Worm (Caenorhabditis elegans): ENCODE data around the gene F17C11.12.

F17C11.12 gene

ce11 chrV:10965501-10965900 is 28.8 kb upstream of the F17C11.12 start, which contains the start of the genes ctf-4 and eef-1G:
Gene ctf-4, minus strand, starts transcription at chrV:10965539.
Gene eef-1G, plus strand, starts transcription at chrV:10965719.
- TF ChIP-seq ceh-32 (tag; optimal IDR thresholded peaks at IDR 0.05; ENCODE audit: poor library complexity), result peak; percentile 56
- peak; percentile 86 for TF ChIP-seq lin-29 (GFP tag; IDR thresholded peaks at IDR 0.05)
- TF ChIP-seq R02D3.7 (tag; optimal IDR thresholded peaks at IDR 0.05), result no peak
- no peak for TF ChIP-seq ztf-11 (tag; optimal IDR thresholded peaks at IDR 0.05)
- TF ChIP-seq fos-1 (tag; optimal IDR thresholded peaks at IDR 0.05), result peak; percentile 40
- peak; percentile 85; the same call in 1 of the 2 replicates for TF ChIP-seq tra-1 (GFP tag; IDR thresholded peaks at IDR 0.05)
- peak; percentile 96 for TF ChIP-seq nhr-102 (tag; optimal IDR thresholded peaks at IDR 0.05)
- TF ChIP-seq daf-8 (GFP tag; IDR thresholded peaks at IDR 0.05), result no peak
- peak; percentile 87 for TF ChIP-seq fkh-10 (GFP tag; optimal IDR thresholded peaks at IDR 0.05)
- no peak for TF ChIP-seq ztf-7 (tag; optimal IDR thresholded peaks at IDR 0.05)
- peak; percentile 88 for TF ChIP-seq spr-1 (tag; optimal IDR thresholded peaks at IDR 0.05)
- TF ChIP-seq D1046.2 (GFP tag; IDR thresholded peaks at IDR 0.05), result no peak
- no peak for TF ChIP-seq skn-1 (tag; optimal IDR thresholded peaks at IDR 0.05)
- peak; percentile 6 for TF ChIP-seq lir-3 (tag; optimal IDR thresholded peaks at IDR 0.05)
- peak; percentile 64 to 89 for TF ChIP-seq daf-16 (GFP tag; optimal IDR thresholded peaks at IDR 0.05)
- TF ChIP-seq daf-16 (tag; optimal IDR thresholded peaks at IDR 0.05), result peak; percentile 86
- no peak for TF ChIP-seq tag-97 (GFP tag; IDR thresholded peaks at IDR 0.05)
- no peak for TF ChIP-seq lin-39 (tag; optimal IDR thresholded peaks at IDR 0.05)
- peak; percentile 98 for TF ChIP-seq dpl-1 (GFP tag; optimal IDR thresholded peaks at IDR 0.05)
- TF ChIP-seq ceh-28 (tag; optimal IDR thresholded peaks at IDR 0.05), result no peak
- peak; percentile 92 for TF ChIP-seq lin-13 (GFP tag; optimal IDR thresholded peaks at IDR 0.05)
- peak; percentile 95 for TF ChIP-seq T26A8.4 (GFP tag; IDR thresholded peaks at IDR 0.05)
- peak; percentile 94 for TF ChIP-seq hmg-1.1 (GFP tag; IDR thresholded peaks at IDR 0.05)
- TF ChIP-seq jun-1 (tag; optimal IDR thresholded peaks at IDR 0.05), result peak; percentile 84
- peak; percentile 64 for TF ChIP-seq zip-2 (tag; optimal IDR thresholded peaks at IDR 0.05)
- TF ChIP-seq nhr-6 (tag; optimal IDR thresholded peaks at IDR 0.05), result peak; percentile 97
- peak; percentile 97 for TF ChIP-seq nhr-25 (tag; optimal IDR thresholded peaks at IDR 0.05; ENCODE audit: borderline replicate concordance, insufficient read depth)
- TF ChIP-seq nhr-11 (tag; optimal IDR thresholded peaks at IDR 0.05), result peak; percentile 98
- no peak for TF ChIP-seq ZK337.2 (GFP tag; IDR thresholded peaks at IDR 0.05)
- TF ChIP-seq rbr-2 (tag; optimal IDR thresholded peaks at IDR 0.05), result peak; percentile 95
- TF ChIP-seq lsy-2 (tag; optimal IDR thresholded peaks at IDR 0.05), result peak; percentile 71 to 96
- TF ChIP-seq nhr-111 (GFP tag; optimal IDR thresholded peaks at IDR 0.05), result no peak
- TF ChIP-seq ces-1 (GFP tag; optimal IDR thresholded peaks at IDR 0.05), result no peak
- peak; percentile 91 for TF ChIP-seq T20F7.1 (GFP tag; optimal IDR thresholded peaks at IDR 0.05)
- no peak for TF ChIP-seq ceh-44 (GFP tag; IDR thresholded peaks at IDR 0.05)
- peak; percentile 34; the same call in 1 of the 2 replicates for TF ChIP-seq dmd-8 (GFP tag; IDR thresholded peaks at IDR 0.05)
- peak in 1 of 2 experiments; percentile 97 for TF ChIP-seq unc-62 (GFP tag; optimal IDR thresholded peaks at IDR 0.05 in 1 of 2)
- no peak for TF ChIP-seq unc-62 (tag; optimal IDR thresholded peaks at IDR 0.05)
- no peak for TF ChIP-seq aly-2 (tag; optimal IDR thresholded peaks at IDR 0.05)
- peak; percentile 98 for TF ChIP-seq mep-1 (tag; optimal IDR thresholded peaks at IDR 0.05)
- peak; percentile 79 for TF ChIP-seq F10B5.3 (tag; optimal IDR thresholded peaks at IDR 0.05)
- TF ChIP-seq egl-27 (tag; optimal IDR thresholded peaks at IDR 0.05), result peak; percentile 64
- TF ChIP-seq F49E8.2 (tag; optimal IDR thresholded peaks at IDR 0.05; ENCODE audit: borderline replicate concordance), result peak; percentile 51
- peak; percentile 84 for TF ChIP-seq unc-130 (GFP tag; optimal IDR thresholded peaks at IDR 0.05)
- TF ChIP-seq mdt-29 (GFP tag; IDR thresholded peaks at IDR 0.05), result peak; percentile 89
- peak; percentile 98 for TF ChIP-seq dmd-6 (GFP tag; IDR thresholded peaks at IDR 0.05)
- peak; percentile 99 for TF ChIP-seq lin-38 (GFP tag; IDR thresholded peaks at IDR 0.05)
- peak; percentile 98 for TF ChIP-seq hlh-11 (tag; optimal IDR thresholded peaks at IDR 0.05)
- peak; percentile 92 for TF ChIP-seq ctbp-1 (GFP tag; IDR thresholded peaks at IDR 0.05)
- peak; percentile 32 for TF ChIP-seq snpc-4 (tag; optimal IDR thresholded peaks at IDR 0.05)
- TF ChIP-seq ceh-20 (GFP tag; IDR thresholded peaks at IDR 0.05), result peak; percentile 94
- TF ChIP-seq mxl-3 (GFP tag; optimal IDR thresholded peaks at IDR 0.05), result peak; percentile 87
- peak; percentile 28 for TF ChIP-seq Y5F2A.4 (GFP tag; optimal IDR thresholded peaks at IDR 0.05)

Data from whole organism, L4 larva.